Worm (Caenorhabditis elegans): ENCODE results near the gene fipr-16.

DNA sequence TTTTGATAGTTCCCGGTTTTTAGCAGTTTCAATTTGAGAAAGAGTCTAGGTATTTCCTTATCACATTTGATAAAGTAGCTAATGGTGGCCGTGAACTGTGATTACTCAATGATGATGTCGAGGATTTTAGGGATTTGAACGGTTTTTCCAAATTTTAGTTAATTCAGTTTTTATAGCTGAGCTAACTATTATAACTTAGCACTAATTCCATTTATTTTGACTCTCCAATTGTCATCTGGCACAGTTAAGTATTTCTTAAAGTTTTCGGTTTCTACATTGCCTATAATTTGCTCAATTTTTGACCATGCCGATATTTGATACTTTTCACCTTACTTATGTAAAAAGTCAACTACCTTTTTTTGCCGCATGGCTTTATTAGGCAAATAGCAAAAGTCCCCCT, 17.5 kb downstream of the fipr-16 start:
- TF ChIP-seq ztf-3 (GFP tag; optimal IDR thresholded peaks at IDR 0.05) (no peak), nhr-179 (tag; optimal IDR thresholded peaks at IDR 0.05) (no peak)
